Worm (Caenorhabditis elegans): Measurements from ENCODE around the gene mct-5.

mct-5 gene

ce11 chrII:7049470-7049869 lies 48.9 kb downstream of the mct-5 start:
- TF ChIP-seq fkh-10 (GFP tag; optimal IDR thresholded peaks at IDR 0.05) (no peak), skn-1 (tag; optimal IDR thresholded peaks at IDR 0.05) (no peak), php-3 (GFP tag; IDR thresholded peaks at IDR 0.05) (no peak), hlh-30 (tag; optimal IDR thresholded peaks at IDR 0.05; ENCODE audit: insufficient read depth) (no peak), ceh-20 (GFP tag; IDR thresholded peaks at IDR 0.05) (no peak), lin-13 (GFP tag; optimal IDR thresholded peaks at IDR 0.05) (no peak), ces-1 (GFP tag; optimal IDR thresholded peaks at IDR 0.05) (no peak), duxl-1 (tag; optimal IDR thresholded peaks at IDR 0.05; ENCODE audit: poor library complexity) (no peak), F26F4.8 (GFP tag; conservative IDR thresholded peaks at IDR 0.05) (no peak), snpc-1.2 (GFP tag; IDR thresholded peaks at IDR 0.05) (no peak), egl-43 (GFP tag; IDR thresholded peaks at IDR 0.05) (peak; percentile 72), Y5F2A.4 (GFP tag; optimal IDR thresholded peaks at IDR 0.05) (no peak), madf-9 (GFP tag; conservative IDR thresholded peaks at IDR 0.05) (no peak), unc-62 (GFP tag; optimal IDR thresholded peaks at IDR 0.05 in 1 of 2) (peak in 1 of 2 experiments; percentile 19), unc-62 (tag; optimal IDR thresholded peaks at IDR 0.05) (no peak), hif-1 (tag; optimal IDR thresholded peaks at IDR 0.05) (no peak), nhr-42 (GFP tag; IDR thresholded peaks at IDR 0.05) (no peak), nhr-41 (GFP tag; IDR thresholded peaks at IDR 0.05) (no peak), set-16 (GFP tag; IDR thresholded peaks at IDR 0.05) (peak; percentile 78), F49E8.2 (tag; optimal IDR thresholded peaks at IDR 0.05; ENCODE audit: borderline replicate concordance) (no peak), unc-130 (GFP tag; optimal IDR thresholded peaks at IDR 0.05) (no peak), lim-7 (GFP tag; IDR thresholded peaks at IDR 0.05) (0 out of 2 replicates have a peak, but pooled peaks have one; percentile 10), pha-4 (GFP tag; IDR thresholded peaks at IDR 0.05) (no peak), pha-4 (tag; optimal IDR thresholded peaks at IDR 0.05) (no peak), vab-7 (GFP tag; IDR thresholded peaks at IDR 0.05) (no peak), lin-39 (tag; optimal IDR thresholded peaks at IDR 0.05) (no peak), lin-38 (GFP tag; IDR thresholded peaks at IDR 0.05) (peak; percentile 35; the same call in 1 of the 2 replicates), egl-27 (tag; optimal IDR thresholded peaks at IDR 0.05) (no peak), Y48G9A.11 (GFP tag; IDR thresholded peaks at IDR 0.05) (no peak), dpl-1 (GFP tag; optimal IDR thresholded peaks at IDR 0.05) (no peak), ceh-62 (tag; optimal IDR thresholded peaks at IDR 0.05) (no peak), nhr-28 (tag; optimal IDR thresholded peaks at IDR 0.05) (no peak), lin-1 (GFP tag; IDR thresholded peaks at IDR 0.05) (no peak), ztf-11 (tag; optimal IDR thresholded peaks at IDR 0.05) (no peak), ceh-32 (tag; optimal IDR thresholded peaks at IDR 0.05; ENCODE audit: poor library complexity) (no peak)
